Worm (Caenorhabditis elegans): ENCODE results near the gene F58F12.12.

F58F12.12 gene

DNA sequence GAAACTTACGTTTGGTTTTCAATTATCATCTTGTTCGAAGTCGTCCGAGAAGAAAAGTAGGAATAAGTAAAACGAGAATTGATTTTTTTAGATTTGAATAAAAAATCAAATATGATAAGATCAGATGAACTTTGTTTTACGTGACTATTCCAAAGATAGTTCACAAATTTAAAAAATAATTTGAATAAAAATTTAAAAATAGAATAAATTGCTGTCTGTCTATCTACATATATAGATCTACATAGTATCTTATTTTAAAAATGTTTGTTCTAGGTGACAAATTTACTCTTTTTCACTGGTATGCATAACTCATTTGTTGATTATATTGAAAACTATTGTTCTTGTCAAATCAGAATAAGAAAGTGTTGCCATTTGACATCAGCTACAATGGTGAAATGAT lies 7.0 kb downstream of the F58F12.12 start, which contains the start of gene F58F12.2:
TSS of gene F58F12.2 (minus strand) at position 101 of the 400 bp plus-strand sequence.
- TF ChIP-seq unc-39 (tag; optimal IDR thresholded peaks at IDR 0.05), result no peak
- no peak for TF ChIP-seq sdz-12 (GFP tag; optimal IDR thresholded peaks at IDR 0.05)
- TF ChIP-seq hlh-11 (tag; optimal IDR thresholded peaks at IDR 0.05), result no peak
- TF ChIP-seq skn-1 (tag; optimal IDR thresholded peaks at IDR 0.05), result no peak
- TF ChIP-seq unc-62 (GFP tag; optimal IDR thresholded peaks at IDR 0.05 in 1 of 2), result no peak
- no peak for TF ChIP-seq unc-62 (tag; optimal IDR thresholded peaks at IDR 0.05)
- no peak for TF ChIP-seq zip-11 (GFP tag; IDR thresholded peaks at IDR 0.05)
- no peak for TF ChIP-seq snpc-4 (tag; optimal IDR thresholded peaks at IDR 0.05)
- TF ChIP-seq egl-43 (GFP tag; IDR thresholded peaks at IDR 0.05), result no peak
- TF ChIP-seq ctbp-1 (GFP tag; IDR thresholded peaks at IDR 0.05), result no peak
- TF ChIP-seq nhr-111 (GFP tag; optimal IDR thresholded peaks at IDR 0.05), result no peak
- no peak for TF ChIP-seq spr-1 (tag; optimal IDR thresholded peaks at IDR 0.05)
- no peak for TF ChIP-seq nhr-10 (tag; optimal IDR thresholded peaks at IDR 0.05)
- TF ChIP-seq daf-19 (GFP tag; conservative IDR thresholded peaks at IDR 0.05), result no peak

DNA sequence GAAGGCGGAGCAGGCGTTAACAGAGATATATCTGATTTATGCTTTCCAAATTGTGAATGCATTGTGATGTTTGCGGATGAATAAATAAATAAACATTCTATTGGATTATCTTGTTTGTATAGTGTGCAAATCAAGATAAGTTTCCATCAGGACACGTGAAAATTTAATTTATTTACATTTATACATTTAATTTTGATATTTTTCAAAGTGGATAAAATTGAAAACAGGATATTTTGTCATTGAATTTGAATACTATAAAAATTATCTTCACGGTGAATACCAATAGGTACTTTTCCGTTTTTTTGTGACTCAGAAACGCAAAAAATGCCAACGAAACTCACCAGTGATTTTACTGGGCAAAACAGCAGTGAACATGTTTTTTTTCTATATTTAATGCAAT lies 10.2 kb downstream of the F58F12.12 start, which contains the start of gene F58F12.3:
TSS of gene F58F12.3 (minus strand) at position 101 of the 400 bp plus-strand sequence.
- TF ChIP-seq nhr-48 (tag; optimal IDR thresholded peaks at IDR 0.05) (no peak), mep-1 (tag; optimal IDR thresholded peaks at IDR 0.05) (no peak), pha-4 (GFP tag; IDR thresholded peaks at IDR 0.05) (no peak), pha-4 (tag; optimal IDR thresholded peaks at IDR 0.05) (no peak), ceh-62 (tag; optimal IDR thresholded peaks at IDR 0.05) (no peak), F37D6.2 (tag; optimal IDR thresholded peaks at IDR 0.05) (no peak), ama-1 (optimal IDR thresholded peaks at IDR 0.05) (no peak), spr-1 (tag; optimal IDR thresholded peaks at IDR 0.05) (no peak), rbr-2 (tag; optimal IDR thresholded peaks at IDR 0.05) (no peak), lin-29 (GFP tag; IDR thresholded peaks at IDR 0.05) (no peak), Y105C5A.15 (GFP tag; IDR thresholded peaks at IDR 0.05) (no peak), hlh-11 (tag; optimal IDR thresholded peaks at IDR 0.05) (no peak), zip-2 (tag; optimal IDR thresholded peaks at IDR 0.05) (no peak), F44E2.7 (GFP tag; IDR thresholded peaks at IDR 0.05) (no peak), jun-1 (tag; optimal IDR thresholded peaks at IDR 0.05) (no peak), zag-1 (tag; optimal IDR thresholded peaks at IDR 0.05) (no peak), mxl-2 (GFP tag; conservative IDR thresholded peaks at IDR 0.05) (no peak), egl-27 (tag; optimal IDR thresholded peaks at IDR 0.05) (no peak), nhr-28 (tag; optimal IDR thresholded peaks at IDR 0.05) (no peak), daf-19 (GFP tag; conservative IDR thresholded peaks at IDR 0.05) (no peak), zfp-2 (tag; optimal IDR thresholded peaks at IDR 0.05) (no peak)

DNA sequence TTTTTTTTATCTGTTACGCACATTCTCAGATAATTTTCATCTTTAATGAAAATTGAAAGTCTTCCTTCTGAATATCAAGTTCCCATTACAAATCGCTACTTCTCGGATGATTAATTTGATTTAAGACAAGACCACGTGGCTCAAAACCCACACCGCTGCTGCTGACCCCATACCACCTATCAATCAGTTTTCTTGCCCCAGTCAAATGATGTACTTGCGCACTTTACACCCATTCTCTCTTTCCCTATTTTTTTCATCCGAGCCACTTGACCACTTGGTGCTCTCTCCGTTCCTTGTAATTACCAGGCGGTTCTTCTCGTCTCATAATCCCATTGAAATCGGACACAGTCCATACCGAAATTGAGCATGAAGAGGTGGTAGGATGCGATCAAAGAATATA lies 13.1 kb downstream of the F58F12.12 start:
- TF ChIP-seq nhr-11 (tag; optimal IDR thresholded peaks at IDR 0.05), result no peak
- no peak for TF ChIP-seq zip-11 (GFP tag; IDR thresholded peaks at IDR 0.05)
- no peak for TF ChIP-seq ZK337.2 (GFP tag; IDR thresholded peaks at IDR 0.05)
- TF ChIP-seq dmd-9 (GFP tag; IDR thresholded peaks at IDR 0.05), result no peak
- no peak for TF ChIP-seq daf-19 (GFP tag; conservative IDR thresholded peaks at IDR 0.05)
- no peak for TF ChIP-seq ceh-32 (tag; optimal IDR thresholded peaks at IDR 0.05; ENCODE audit: poor library complexity)
- TF ChIP-seq mep-1 (tag; optimal IDR thresholded peaks at IDR 0.05), result no peak
- no peak for TF ChIP-seq arid-1 (GFP tag; conservative IDR thresholded peaks at IDR 0.05)
- no peak for TF ChIP-seq spr-3 (GFP tag; optimal IDR thresholded peaks at IDR 0.05)
- no peak for TF ChIP-seq zag-1 (tag; optimal IDR thresholded peaks at IDR 0.05)
- TF ChIP-seq zfp-3 (GFP tag; conservative IDR thresholded peaks at IDR 0.05), result no peak
- no peak for TF ChIP-seq zip-2 (tag; optimal IDR thresholded peaks at IDR 0.05)
- TF ChIP-seq unc-62 (GFP tag; optimal IDR thresholded peaks at IDR 0.05 in 1 of 2), result no peak
- no peak for TF ChIP-seq unc-62 (tag; optimal IDR thresholded peaks at IDR 0.05)
- TF ChIP-seq snpc-1.2 (GFP tag; IDR thresholded peaks at IDR 0.05), result no peak
- TF ChIP-seq hif-1 (tag; optimal IDR thresholded peaks at IDR 0.05), result no peak
